Worm (Caenorhabditis elegans): ENCODE results near the gene arrd-23.

DNA sequence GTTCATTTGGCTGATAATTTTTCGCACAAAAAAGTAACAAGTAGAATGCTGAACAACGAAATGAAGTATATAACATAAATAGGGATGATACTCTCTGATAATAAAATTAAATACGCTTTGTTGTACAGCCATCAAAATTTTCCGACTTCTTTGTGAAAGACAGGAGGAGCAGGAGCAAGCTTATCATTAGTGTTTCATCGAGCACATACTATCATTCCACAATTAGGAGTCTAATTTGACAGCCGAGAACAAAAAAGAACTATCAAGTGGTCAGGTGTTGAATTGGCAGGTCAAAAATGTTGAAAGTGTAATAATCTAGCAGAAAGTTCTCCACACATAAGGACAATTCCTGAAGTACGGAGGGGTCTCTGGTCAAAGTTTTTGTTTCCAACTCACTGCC, 42.4 kb downstream of the arrd-23 start:
- no peak for TF ChIP-seq dao-5 (tag; optimal IDR thresholded peaks at IDR 0.05)
- TF ChIP-seq him-1 (tag; optimal IDR thresholded peaks at IDR 0.05): no peak
- no peak for TF ChIP-seq W03F9.2 (tag; optimal IDR thresholded peaks at IDR 0.05)
